Fruit fly (Drosophila melanogaster): ENCODE results near the gene CG2211.

Gene CG2211

dm6 chr3L:1368201-1368617 is 33.0 kb upstream of the CG2211 start (continued):
- TF ChIP-seq Trl (optimal IDR thresholded peaks at IDR 0.05) (no peak), Trl (GFP tag; optimal IDR thresholded peaks at IDR 0.05) (peak; percentile 77), crc (GFP tag; optimal IDR thresholded peaks at IDR 0.05) (peak; percentile 63), peb (GFP tag; IDR thresholded peaks at IDR 0.05) (peak; percentile 80), sisA (GFP tag; IDR thresholded peaks at IDR 0.05) (peak; percentile 88), CG1529 (GFP tag; optimal IDR thresholded peaks at IDR 0.05) (peak; percentile 56), Hand (GFP tag; optimal IDR thresholded peaks at IDR 0.05) (peak; percentile 48), CG2120 (GFP tag; optimal IDR thresholded peaks at IDR 0.05) (peak; percentile 82), Meics (GFP tag; optimal IDR thresholded peaks at IDR 0.05) (peak; percentile 80), Chrac-16 (GFP tag; optimal IDR thresholded peaks at IDR 0.05) (peak; percentile 86), aop (GFP tag; IDR thresholded peaks at IDR 0.05) (peak; percentile 24; the same call in 1 of the 2 replicates), fd64A (GFP tag; optimal IDR thresholded peaks at IDR 0.05) (peak; percentile 22), CG18764 (GFP tag; optimal IDR thresholded peaks at IDR 0.05) (peak; percentile 33), CG15601 (tag; optimal IDR thresholded peaks at IDR 0.05) (peak; percentile 23), CG8359 (GFP tag; optimal IDR thresholded peaks at IDR 0.05; ENCODE audit: borderline replicate concordance) (no peak), CG6272 (GFP tag; IDR thresholded peaks at IDR 0.05) (peak; percentile 77), CG4360 (GFP tag; IDR thresholded peaks at IDR 0.05) (peak; percentile 88), vnd (GFP tag; IDR thresholded peaks at IDR 0.05; ENCODE audit: partially characterized antibody) (no peak), Ada2b (GFP tag; IDR thresholded peaks at IDR 0.05) (peak; percentile 81), CG33213 (GFP tag; optimal IDR thresholded peaks at IDR 0.05) (peak; percentile 36), Dll (GFP tag; IDR thresholded peaks at IDR 0.05; ENCODE audit: partially characterized antibody) (no peak), CG10979 (tag; optimal IDR thresholded peaks at IDR 0.05) (peak; percentile 74), bigmax (GFP tag; optimal IDR thresholded peaks at IDR 0.05) (no peak), Sry-β (GFP tag; optimal IDR thresholded peaks at IDR 0.05) (no peak), CG30020 (tag; optimal IDR thresholded peaks at IDR 0.05) (no peak), nmo (GFP tag; optimal IDR thresholded peaks at IDR 0.05) (peak; percentile 74), cad (GFP tag; optimal IDR thresholded peaks at IDR 0.05) (no peak), CG8388 (GFP tag; optimal IDR thresholded peaks at IDR 0.05) (peak; percentile 54), CG10462 (GFP tag; optimal IDR thresholded peaks at IDR 0.05) (peak; percentile 68), Camta (GFP tag; optimal IDR thresholded peaks at IDR 0.05) (peak; percentile 75), CG12155 (GFP tag; optimal IDR thresholded peaks at IDR 0.05) (peak; percentile 66), CG31388 (GFP tag; optimal IDR thresholded peaks at IDR 0.05) (peak; percentile 49), CG10209 (GFP tag; optimal IDR thresholded peaks at IDR 0.05) (peak; percentile 81), C15 (GFP tag; IDR thresholded peaks at IDR 0.05) (no peak), ewg (GFP tag; optimal IDR thresholded peaks at IDR 0.05) (peak; percentile 40), CG17829 (tag; optimal IDR thresholded peaks at IDR 0.05) (peak; percentile 80), CG9876 (GFP tag; optimal IDR thresholded peaks at IDR 0.05) (peak; percentile 63), shn (GFP tag; optimal IDR thresholded peaks at IDR 0.05) (peak; percentile 48), CG34224 (GFP tag; IDR thresholded peaks at IDR 0.05; ENCODE audit: partially characterized antibody) (no peak), corto (GFP tag; optimal IDR thresholded peaks at IDR 0.05) (no peak), nom (GFP tag; optimal IDR thresholded peaks at IDR 0.05) (no peak), CG17359 (tag; optimal IDR thresholded peaks at IDR 0.05) (peak; percentile 64), Usf (GFP tag; optimal IDR thresholded peaks at IDR 0.05) (peak; percentile 72), Dip3 (GFP tag; optimal IDR thresholded peaks at IDR 0.05) (peak; percentile 59), CG17361 (GFP tag; IDR thresholded peaks at IDR 0.05) (peak; percentile 83), CG10267 (tag; optimal IDR thresholded peaks at IDR 0.05) (peak; percentile 76), stc (GFP tag; IDR thresholded peaks at IDR 0.05) (peak; percentile 85), wdn (GFP tag; IDR thresholded peaks at IDR 0.05) (peak; percentile 79), Sox102F (GFP tag; optimal IDR thresholded peaks at IDR 0.05) (peak; percentile 73), onecut (GFP tag; IDR thresholded peaks at IDR 0.05) (peak; percentile 84), CG9817 (tag; optimal IDR thresholded peaks at IDR 0.05) (peak; percentile 47)

Data from whole organism, embryonic.